Worm (Caenorhabditis elegans) whole organism, mixed stage, embryonic: ENCODE data around the gene srt-74.

Source experiments
- bed-3 ChIP-seq: fragments of 200-800 bp; sonication (Bioruptor generic); optimal IDR thresholded peaks from 3 replicates; lab custom pipeline; 2018; ENCODE audit warnings: mild to moderate bottlenecking, missing genetic modification characterization, moderate library complexity, missing compliant biosample characterization
- blmp-1 ChIP-seq: fragments of 150-350 bp; optimal IDR thresholded peaks from 2 replicates; lab custom pipeline; 2014; ENCODE audit warnings: missing biosample characterization, missing genetic modification characterization
- elt-3 ChIP-seq: fragments of 150-350 bp; optimal IDR thresholded peaks from 2 replicates; lab custom pipeline; 2014; ENCODE audit warnings: missing biosample characterization, missing genetic modification characterization
- lin-13 ChIP-seq: fragments of 150-350 bp; optimal IDR thresholded peaks from 2 replicates; lab custom pipeline; 2014; ENCODE audit warnings: missing biosample characterization, missing genetic modification characterization
- mab-5 ChIP-seq: fragments of 150-350 bp; optimal IDR thresholded peaks from 2 replicates; lab custom pipeline; 2014; ENCODE audit warnings: missing biosample characterization, missing genetic modification characterization
- nhr-237 ChIP-seq: fragments of 150-350 bp; optimal IDR thresholded peaks from 2 replicates; lab custom pipeline; 2014; ENCODE audit warnings: missing biosample characterization, missing genetic modification characterization
- sptf-1 ChIP-seq: sonication (generic microtip); optimal IDR thresholded peaks from 2 replicates; lab custom pipeline; 2017; ENCODE audit warnings: mild to moderate bottlenecking, missing genetic modification characterization, moderate library complexity, missing compliant biosample characterization
- zip-8 ChIP-seq: fragments of 150-350 bp; optimal IDR thresholded peaks from 2 replicates; lab custom pipeline; 2014; ENCODE audit warnings: missing biosample characterization, missing genetic modification characterization
- ztf-11 ChIP-seq: fragments of 150-350 bp; optimal IDR thresholded peaks from 2 replicates; lab custom pipeline; 2014; ENCODE audit warnings: missing biosample characterization, missing genetic modification characterization

ce11 chrV:14267326-14267942 is 14.7 kb downstream of the srt-74 start:
- TF ChIP-seq zip-8 (tag; lab: Kevin White, UChicago) (no peak), mab-5 (tag; lab: Kevin White, UChicago) (no peak), bed-3 (GFP tag; lab: Kevin White, UChicago) (no peak), blmp-1 (no peak), lin-13 (no peak), ztf-11 (tag; lab: Kevin White, UChicago) (no peak), nhr-237 (tag; lab: Kevin White, UChicago) (no peak), sptf-1 (tag; lab: Kevin White, UChicago) (no peak), elt-3 (tag; lab: Kevin White, UChicago) (no peak)
